Worm (Caenorhabditis elegans) whole organism, L2 larva: ENCODE data around the gene pro-3.

Source experiments
- C34F6.9 ChIP-seq: fragments of 150-350 bp; optimal IDR thresholded peaks from 2 replicates; lab custom pipeline; 2014; ENCODE audit warnings: missing biosample characterization, missing genetic modification characterization
- F13H6.1 ChIP-seq: sonication (generic microtip); optimal IDR thresholded peaks from 2 replicates; lab custom pipeline; 2016; ENCODE audit warnings: missing genetic modification characterization, missing compliant biosample characterization
- Y55F3AM.14 ChIP-seq: fragments of 200-800 bp; sonication (Bioruptor generic); optimal IDR thresholded peaks from 2 replicates; lab custom pipeline; 2018; ENCODE audit warnings: mild to moderate bottlenecking, missing genetic modification characterization, missing compliant biosample characterization
- ZK546.5 ChIP-seq: sonication (generic microtip); optimal IDR thresholded peaks from 2 replicates; lab custom pipeline; 2017; ENCODE audit warnings: missing biosample characterization, missing genetic modification characterization
- ama-1 ChIP-seq: fragments of 150-350 bp; optimal IDR thresholded peaks from 2 replicates; lab custom pipeline; 2018; ENCODE audit warnings: inconsistent platforms
- blmp-1 ChIP-seq: sonication (generic microtip); optimal IDR thresholded peaks from 2 replicates; lab custom pipeline; 2017; ENCODE audit warnings: missing genetic modification characterization, mild to moderate bottlenecking, missing compliant biosample characterization, antibody characterized with exemption, moderate library complexity; ENCODE audit not compliant: insufficient read depth
- ceh-82 ChIP-seq: fragments of 150-350 bp; optimal IDR thresholded peaks from 2 replicates; lab custom pipeline; 2014; ENCODE audit warnings: missing biosample characterization, missing genetic modification characterization
- dmd-4 ChIP-seq: sonication (generic microtip); optimal IDR thresholded peaks from 2 replicates; lab custom pipeline; 2017; ENCODE audit warnings: missing biosample characterization, missing genetic modification characterization
- egl-27 ChIP-seq: sonication (generic microtip); optimal IDR thresholded peaks from 3 replicates; lab custom pipeline; 2017; ENCODE audit warnings: missing biosample characterization, missing genetic modification reagents, missing genetic modification characterization
- elt-3 ChIP-seq: sonication (generic microtip); optimal IDR thresholded peaks from 2 replicates; lab custom pipeline; 2017; ENCODE audit warnings: missing biosample characterization, missing genetic modification characterization
- lin-11 ChIP-seq: fragments of 150-350 bp; sonication (generic microtip); optimal IDR thresholded peaks from 2 replicates; lab custom pipeline; 2014; ENCODE audit warnings: missing biosample characterization, missing genetic modification characterization, inconsistent platforms, mixed read lengths
- lin-13 ChIP-seq: fragments of 150-350 bp; optimal IDR thresholded peaks from 2 replicates; lab custom pipeline; 2014; ENCODE audit warnings: missing biosample characterization, missing genetic modification reagents, missing genetic modification characterization
- lin-39 ChIP-seq: fragments of 150-350 bp; optimal IDR thresholded peaks from 2 replicates; lab custom pipeline; 2014; ENCODE audit warnings: missing biosample characterization, missing genetic modification reagents, missing genetic modification characterization
- mbf-1 ChIP-seq: sonication (generic microtip); optimal IDR thresholded peaks from 2 replicates; lab custom pipeline; 2017; ENCODE audit warnings: missing biosample characterization, missing genetic modification characterization
- mdl-1 ChIP-seq, 2 experiments: fragments of 150-350 bp in 1 of 2; sonication (generic microtip) in 1 of 2; optimal IDR thresholded peaks; 2 replicates each; lab custom pipeline; 2017; ENCODE audit warnings: missing biosample characterization in 2 of 2, missing genetic modification characterization in 2 of 2
- nhr-10 ChIP-seq: sonication (generic microtip); optimal IDR thresholded peaks from 2 replicates; lab custom pipeline; 2017; ENCODE audit warnings: missing biosample characterization, missing genetic modification characterization
- nhr-11 ChIP-seq: fragments of 150-350 bp; optimal IDR thresholded peaks from 2 replicates; lab custom pipeline; 2014; ENCODE audit warnings: missing biosample characterization, missing genetic modification characterization
- nhr-12 ChIP-seq: fragments of 150-350 bp; optimal IDR thresholded peaks from 2 replicates; lab custom pipeline; 2014; ENCODE audit warnings: missing biosample characterization, missing genetic modification characterization
- nhr-129 ChIP-seq: fragments of 150-350 bp; optimal IDR thresholded peaks from 2 replicates; lab custom pipeline; 2014; ENCODE audit warnings: missing biosample characterization, missing genetic modification characterization
- nhr-23 ChIP-seq: fragments of 150-350 bp; optimal IDR thresholded peaks from 2 replicates; lab custom pipeline; 2014; ENCODE audit warnings: missing biosample characterization, missing genetic modification reagents, missing genetic modification characterization
- nhr-237 ChIP-seq: fragments of 150-350 bp; optimal IDR thresholded peaks from 2 replicates; lab custom pipeline; 2014; ENCODE audit warnings: missing biosample characterization, missing genetic modification characterization
- nhr-25 ChIP-seq: fragments of 150-350 bp; sonication (generic microtip); optimal IDR thresholded peaks from 3 replicates; lab custom pipeline; 2014; ENCODE audit warnings: missing biosample characterization, missing genetic modification characterization
- nhr-6 ChIP-seq: fragments of 150-350 bp; optimal IDR thresholded peaks from 2 replicates; lab custom pipeline; 2014; ENCODE audit warnings: missing biosample characterization, missing genetic modification characterization
- nhr-77 ChIP-seq: fragments of 150-350 bp; optimal IDR thresholded peaks from 2 replicates; lab custom pipeline; 2014; ENCODE audit warnings: missing biosample characterization, missing genetic modification characterization
- skn-1 ChIP-seq: sonication (generic microtip); optimal IDR thresholded peaks from 2 replicates; lab custom pipeline; 2017; ENCODE audit warnings: missing biosample characterization, missing genetic modification characterization
- sma-3 ChIP-seq: sonication (generic microtip); optimal IDR thresholded peaks from 2 replicates; lab custom pipeline; 2016; ENCODE audit warnings: missing genetic modification reagents, missing genetic modification characterization, missing compliant biosample characterization
- sma-9 ChIP-seq, 2 experiments: fragments of 150-350 bp in 1 of 2; sonication (generic microtip) in 1 of 2; optimal IDR thresholded peaks; 2 replicates each; lab custom pipeline; 2014 to 2016; ENCODE audit warnings: missing genetic modification characterization in 2 of 2, mild to moderate bottlenecking in 1 of 2, missing biosample characterization in 1 of 2, missing compliant biosample characterization in 1 of 2, missing genetic modification reagents in 1 of 2, moderate library complexity in 1 of 2
- snpc-4 ChIP-seq: fragments of 150-350 bp; optimal IDR thresholded peaks from 2 replicates; lab custom pipeline; 2014; ENCODE audit warnings: missing biosample characterization, missing genetic modification characterization
- unc-39 ChIP-seq: fragments of 150-350 bp; optimal IDR thresholded peaks from 2 replicates; lab custom pipeline; 2014; ENCODE audit warnings: missing biosample characterization, missing genetic modification characterization
- unc-62 ChIP-seq: fragments of 150-350 bp; optimal IDR thresholded peaks from 2 replicates; lab custom pipeline; 2014; ENCODE audit warnings: missing biosample characterization, missing genetic modification reagents, missing genetic modification characterization
- zag-1 ChIP-seq: fragments of 150-350 bp; optimal IDR thresholded peaks from 2 replicates; lab custom pipeline; 2014; ENCODE audit warnings: missing biosample characterization, missing genetic modification characterization
- ztf-1 ChIP-seq: fragments of 200-800 bp; sonication (Bioruptor generic); conservative IDR thresholded peaks from 2 replicates; pipeline ENCODE4 v1.3.6; 2022; ENCODE audit warnings: missing genetic modification characterization, missing compliant biosample characterization
- ztf-11 ChIP-seq: sonication (generic microtip); optimal IDR thresholded peaks from 2 replicates; lab custom pipeline; 2017; ENCODE audit warnings: missing biosample characterization, missing genetic modification characterization
- ztf-4 ChIP-seq: fragments of 150-350 bp; optimal IDR thresholded peaks from 2 replicates; lab custom pipeline; 2014; ENCODE audit warnings: missing biosample characterization, missing genetic modification characterization

The pro-3 gene

DNA sequence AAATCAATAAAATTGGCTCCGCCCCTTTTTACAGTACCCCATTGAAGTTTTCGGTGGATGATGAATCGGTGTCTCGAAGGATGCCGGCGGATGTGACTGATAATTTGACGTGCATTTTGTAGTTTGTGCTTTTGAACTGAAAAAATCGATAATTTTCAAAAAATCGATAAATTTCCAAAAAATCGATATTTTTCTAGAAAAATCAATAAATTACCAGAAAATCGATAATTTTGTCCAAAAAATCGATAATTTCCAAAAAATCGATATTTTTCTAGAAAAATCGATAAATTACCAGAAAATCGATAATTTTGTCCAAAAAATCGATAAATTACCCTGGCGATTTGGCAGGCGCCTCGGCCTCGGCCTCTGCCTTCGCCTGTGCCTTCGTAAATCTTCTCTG lies 18.7 kb downstream of the pro-3 start:
- no peak for TF ChIP-seq mbf-1 (tag; lab: Kevin White, UChicago)
- no peak for TF ChIP-seq ama-1 (lab: Kevin White, UChicago)
- TF ChIP-seq nhr-6 = no peak
- TF ChIP-seq nhr-77 (tag; lab: Kevin White, UChicago) = no peak
- no peak for TF ChIP-seq lin-39
- TF ChIP-seq nhr-25 (tag; lab: Kevin White, UChicago) = no peak
- no peak for TF ChIP-seq ztf-4 (tag; lab: Kevin White, UChicago)
- no peak for TF ChIP-seq snpc-4 (tag; lab: Kevin White, UChicago)
- no peak for TF ChIP-seq Y55F3AM.14 (GFP tag; lab: Kevin White, UChicago)
- no peak for TF ChIP-seq zag-1 (tag; lab: Kevin White, UChicago)
- no peak for TF ChIP-seq mdl-1 (tag; optimal IDR thresholded peaks at IDR 0.05; lab: Kevin White, UChicago)
- TF ChIP-seq C34F6.9 (tag; lab: Kevin White, UChicago) = no peak
- TF ChIP-seq sma-3 (GFP tag; lab: Kevin White, UChicago) = no peak

- TF ChIP-seq unc-62 (no peak), skn-1 (tag; lab: Kevin White, UChicago) (no peak)
Measured at ce11 chrV:19090885-19091284, 27.3 kb downstream of the pro-3 start.

DNA sequence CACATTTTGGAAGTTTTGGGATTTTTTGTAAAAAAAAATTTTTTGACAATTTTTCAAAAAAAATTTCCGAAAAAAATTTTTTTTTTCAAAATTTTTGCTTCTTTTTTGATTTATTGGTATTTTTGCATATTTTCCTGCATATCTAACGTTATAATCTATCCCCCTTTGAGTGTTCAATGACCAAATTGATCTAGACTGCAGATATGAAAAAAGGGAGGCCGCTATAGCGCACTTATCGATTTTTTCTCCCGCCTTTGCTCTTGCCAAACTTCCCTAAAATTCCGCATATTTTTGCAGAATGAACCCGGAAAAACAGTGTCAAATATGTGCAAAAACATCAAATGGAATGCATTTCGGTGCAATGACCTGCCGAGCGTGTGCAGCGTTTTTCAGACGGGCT lies 30.8 kb downstream of the pro-3 start, which contains the start of gene nhr-145:
Gene nhr-145 (plus strand): TSS at position 298 of the 400 bp plus-strand sequence.
- TF ChIP-seq mbf-1 (tag; lab: Kevin White, UChicago) = no peak
- no peak for TF ChIP-seq egl-27
- no peak for TF ChIP-seq nhr-11
- no peak for TF ChIP-seq ztf-1 (GFP tag; lab: Robert Waterston, UW)
- TF ChIP-seq nhr-129 (tag; lab: Kevin White, UChicago) = no peak
- TF ChIP-seq ZK546.5 = no peak
- no peak for TF ChIP-seq nhr-23 (tag; lab: Kevin White, UChicago)
- no peak for TF ChIP-seq F13H6.1 (tag; lab: Kevin White, UChicago)
- no peak for TF ChIP-seq lin-11
- TF ChIP-seq zag-1 (tag; lab: Kevin White, UChicago) = no peak
- TF ChIP-seq sma-3 (GFP tag; lab: Kevin White, UChicago) = no peak
- TF ChIP-seq sma-9 (GFP tag; optimal IDR thresholded peaks at IDR 0.05; lab: Kevin White, UChicago) = no peak
- no peak for TF ChIP-seq sma-9 (tag; optimal IDR thresholded peaks at IDR 0.05; lab: Kevin White, UChicago)
- TF ChIP-seq nhr-12 (tag; lab: Kevin White, UChicago) = no peak
- no peak for TF ChIP-seq lin-13 (GFP tag; lab: Kevin White, UChicago)
- TF ChIP-seq ztf-11 = no peak
- TF ChIP-seq nhr-6 = no peak
- no peak for TF ChIP-seq unc-39 (tag; lab: Kevin White, UChicago)
- TF ChIP-seq, all 48 proteins: peak for 0

ce11 chrV:19083789-19084188 lies 34.4 kb downstream of the pro-3 start:
- no peak for TF ChIP-seq ceh-82 (tag; lab: Kevin White, UChicago)
- no peak for TF ChIP-seq nhr-129 (tag; lab: Kevin White, UChicago)
- no peak for TF ChIP-seq blmp-1
- no peak for TF ChIP-seq nhr-6
- TF ChIP-seq mdl-1 (tag; optimal IDR thresholded peaks at IDR 0.05; lab: Kevin White, UChicago) = no peak
- no peak for TF ChIP-seq elt-3 (tag; lab: Kevin White, UChicago)
- no peak for TF ChIP-seq nhr-77 (tag; lab: Kevin White, UChicago)
- TF ChIP-seq sma-3 (GFP tag; lab: Kevin White, UChicago) = no peak
- TF ChIP-seq ama-1 (lab: Kevin White, UChicago) = no peak
- no peak for TF ChIP-seq skn-1 (tag; lab: Kevin White, UChicago)

DNA sequence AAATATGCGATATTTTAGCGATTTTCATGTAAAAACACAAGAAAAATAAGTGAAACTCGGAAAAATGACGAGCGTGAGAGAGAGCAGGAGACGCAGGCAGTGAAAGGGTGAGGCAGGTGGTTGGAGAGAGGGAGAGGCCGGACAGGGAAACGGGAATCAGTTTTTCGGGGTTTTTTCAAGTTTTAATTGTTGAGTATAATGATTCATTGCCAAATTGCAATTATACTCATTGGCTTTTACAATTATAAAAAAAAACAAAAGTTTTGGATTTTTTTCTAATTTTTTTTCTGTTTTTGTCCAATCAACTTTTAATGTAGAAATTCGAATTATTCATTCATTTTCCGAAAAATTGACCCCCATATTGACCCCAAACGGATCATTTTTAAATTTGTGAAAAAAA lies 35.7 kb downstream of the pro-3 start, which contains the start of gene nhr-95:
Gene nhr-95 (minus strand): TSS at position 101 of the 400 bp plus-strand sequence.
- TF ChIP-seq nhr-237 (tag; lab: Kevin White, UChicago) (no peak), ama-1 (lab: Kevin White, UChicago) (no peak), C34F6.9 (tag; lab: Kevin White, UChicago) (no peak), dmd-4 (no peak), nhr-6 (no peak), nhr-10 (tag; lab: Kevin White, UChicago) (no peak)
